Fruit fly (Drosophila melanogaster) whole organism, adult: Measurements from ENCODE around the gene grn.

ENCODE experiments used
- CG14711 ChIP-seq: fragments of 200-800 bp; sonication (Bioruptor generic); optimal IDR thresholded peaks from 2 replicates; lab custom pipeline; 2018; ENCODE audit warnings: missing biosample characterization, mild to moderate bottlenecking, missing genetic modification characterization, moderate library complexity
- Crg-1 ChIP-seq: fragments of 200-800 bp; sonication (Bioruptor generic); optimal IDR thresholded peaks from 2 replicates; lab custom pipeline; 2016; ENCODE audit warnings: missing biosample characterization, missing genetic modification characterization

- TF ChIP-seq CG14711 (tag; lab: Kevin White, UChicago) (no peak), Crg-1 (GFP tag; lab: Kevin White, UChicago) (no peak)
These were observed 70.3 kb downstream of the grn start for dm6 chr3R:8110951-8111350.
